Worm (Caenorhabditis elegans): ENCODE measurements around the gene ugt-39.

DNA sequence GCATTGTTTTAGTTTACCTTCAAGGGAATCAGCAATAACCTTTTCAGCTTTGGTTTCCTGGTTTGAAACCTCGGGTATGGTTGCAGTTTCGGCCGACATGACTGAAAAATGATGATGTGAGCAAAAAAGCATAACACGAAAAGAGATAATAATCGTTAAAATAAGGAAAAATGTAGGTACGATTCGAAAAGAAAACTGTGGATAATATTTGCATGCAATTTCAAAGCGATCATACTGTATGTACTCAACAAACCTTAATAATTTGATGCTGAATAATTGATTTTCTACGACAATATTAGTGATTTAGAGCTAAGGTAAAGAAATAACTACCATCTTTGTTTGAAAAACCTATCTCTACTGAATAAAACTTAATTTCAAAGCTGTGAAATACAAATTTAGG lies 39.1 kb downstream of the ugt-39 start, which contains the start of gene attf-2:
- TF ChIP-seq ces-1 (GFP tag; optimal IDR thresholded peaks at IDR 0.05) (no peak), pqm-1 (tag; optimal IDR thresholded peaks at IDR 0.05) (no peak), skn-1 (tag; optimal IDR thresholded peaks at IDR 0.05) (no peak), alr-1 (tag; optimal IDR thresholded peaks at IDR 0.05; ENCODE audit: borderline replicate concordance) (no peak), fkh-10 (GFP tag; optimal IDR thresholded peaks at IDR 0.05) (no peak), tbx-2 (tag; optimal IDR thresholded peaks at IDR 0.05) (no peak), ama-1 (optimal IDR thresholded peaks at IDR 0.05) (no peak), elt-3 (tag; optimal IDR thresholded peaks at IDR 0.05) (no peak), ztf-11 (tag; optimal IDR thresholded peaks at IDR 0.05) (no peak), efl-3 (GFP tag; optimal IDR thresholded peaks at IDR 0.05) (no peak), zag-1 (tag; optimal IDR thresholded peaks at IDR 0.05) (no peak), lsy-2 (tag; optimal IDR thresholded peaks at IDR 0.05) (no peak), ceh-82 (tag; optimal IDR thresholded peaks at IDR 0.05) (no peak), fos-1 (tag; optimal IDR thresholded peaks at IDR 0.05) (no peak)
